Worm (Caenorhabditis elegans) whole organism, young adult: ENCODE measurements around the gene F36H1.3.
A peak's percentile ranks its signal among the peaks of the same experiment; 100 is the strongest.

Experiments used
- akir-1 ChIP-seq: fragments of 200-800 bp; sonication (Bioruptor generic); optimal IDR thresholded peaks from 2 replicates; lab custom pipeline; 2018; ENCODE audit warnings: mild to moderate bottlenecking, missing genetic modification characterization, moderate library complexity, missing compliant biosample characterization
- ama-1 ChIP-seq, 3 experiments: fragments of 150-350 bp in 1 of 3; sonication (generic microtip) in 2 of 3; optimal IDR thresholded peaks; 2 replicates each; lab custom pipeline; 2014 to 2018; ENCODE audit warnings: missing biosample characterization in 2 of 3, missing genetic modification characterization in 2 of 3, missing genetic modification reagents in 2 of 3
- bed-1 ChIP-seq: fragments of 200-800 bp; sonication (Bioruptor generic); IDR thresholded peaks from 2 replicates; pipeline ENCODE4 v1.3.6; 2022; ENCODE audit warnings: missing genetic modification reagents, missing genetic modification characterization, missing compliant biosample characterization
- efl-1 ChIP-seq: fragments of 150-350 bp; optimal IDR thresholded peaks from 2 replicates; lab custom pipeline; 2014; ENCODE audit warnings: missing biosample characterization, missing genetic modification reagents, missing genetic modification characterization
- egl-44 ChIP-seq: fragments of 200-800 bp; sonication (Bioruptor generic); IDR thresholded peaks from 2 replicates; pipeline ENCODE4 v1.3.6; 2022; ENCODE audit warnings: missing genetic modification reagents, missing genetic modification characterization, missing compliant biosample characterization
- lsl-1 ChIP-seq: fragments of 200-800 bp; sonication (Bioruptor generic); optimal IDR thresholded peaks from 2 replicates; lab custom pipeline; 2018; ENCODE audit warnings: mild to moderate bottlenecking, missing genetic modification characterization, moderate library complexity, missing compliant biosample characterization
- pha-4 ChIP-seq: fragments of 150-350 bp; sonication (generic microtip); optimal IDR thresholded peaks from 2 replicates; lab custom pipeline; 2014; ENCODE audit warnings: missing biosample characterization, missing genetic modification reagents, missing genetic modification characterization
- sea-2 ChIP-seq: fragments of 200-800 bp; sonication (Bioruptor generic); IDR thresholded peaks from 2 replicates; pipeline ENCODE4 v1.3.6; 2022; ENCODE audit warnings: missing genetic modification characterization, missing compliant biosample characterization
- unc-130 ChIP-seq: sonication (generic microtip); optimal IDR thresholded peaks from 2 replicates; lab custom pipeline; 2016; ENCODE audit warnings: missing genetic modification reagents, missing genetic modification characterization, missing compliant biosample characterization

- no peak for TF ChIP-seq egl-44
- TF ChIP-seq lsl-1 (GFP tag; lab: Kevin White, UChicago), result peak; percentile 64
- TF ChIP-seq akir-1 (GFP tag; lab: Kevin White, UChicago), result no peak
- TF ChIP-seq unc-130 (GFP tag; lab: Kevin White, UChicago), result no peak
- no peak for TF ChIP-seq ama-1 (optimal IDR thresholded peaks at IDR 0.05; lab: Kevin White, UChicago)
- TF ChIP-seq ama-1 (GFP tag; optimal IDR thresholded peaks at IDR 0.05; lab: Kevin White, UChicago), result no peak
- TF ChIP-seq efl-1 (GFP tag; lab: Kevin White, UChicago), result no peak
- no peak for TF ChIP-seq pha-4 (tag; lab: Kevin White, UChicago)
- no peak for TF ChIP-seq bed-1
- no peak for TF ChIP-seq sea-2
These were observed 28.2 kb upstream of the F36H1.3 start, which contains the start of gene mogs-1 for ce11 chrIV:11021512-11022268.
